Worm (Caenorhabditis elegans) whole organism, midembryonic: ENCODE results near the gene T22E5.6.

Source experiments
- T22C8.4 ChIP-seq: fragments of 200-800 bp; sonication (Bioruptor generic); IDR thresholded peaks from 2 replicates; pipeline ENCODE4 v1.3.6; 2022; ENCODE audit warnings: missing genetic modification characterization, missing compliant biosample characterization
- cog-1 ChIP-seq: sonication (generic microtip); optimal IDR thresholded peaks from 2 replicates; lab custom pipeline; 2016; ENCODE audit warnings: missing genetic modification characterization, missing compliant biosample characterization
- flt-1 ChIP-seq: fragments of 200-800 bp; sonication (Bioruptor generic); IDR thresholded peaks from 2 replicates; pipeline ENCODE4 v1.3.6; 2022; ENCODE audit warnings: missing genetic modification characterization, missing compliant biosample characterization
- klf-2 ChIP-seq: fragments of 200-800 bp; sonication (Bioruptor generic); conservative IDR thresholded peaks from 2 replicates; pipeline ENCODE4 v1.3.6; 2022; ENCODE audit warnings: missing genetic modification reagents, missing genetic modification characterization, missing compliant biosample characterization
- med-1 ChIP-seq: sonication (generic microtip); optimal IDR thresholded peaks from 2 replicates; lab custom pipeline; 2017; ENCODE audit warnings: missing genetic modification characterization, mild to moderate bottlenecking, missing compliant biosample characterization, antibody characterized with exemption, missing genetic modification reagents; ENCODE audit not compliant: insufficient read depth
- ref-1 ChIP-seq: fragments of 200-800 bp; sonication (Bioruptor generic); conservative IDR thresholded peaks from 2 replicates; pipeline ENCODE4 v1.3.6; 2022; ENCODE audit warnings: missing genetic modification reagents, missing genetic modification characterization, missing compliant biosample characterization
- tab-1 ChIP-seq: fragments of 200-800 bp; sonication (Bioruptor generic); IDR thresholded peaks from 2 replicates; pipeline ENCODE4 v1.3.6; 2022; ENCODE audit warnings: missing genetic modification characterization, missing compliant biosample characterization
- ztf-23 ChIP-seq: fragments of 200-800 bp; sonication (Bioruptor generic); IDR thresholded peaks from 2 replicates; pipeline ENCODE4 v1.3.6; 2022; ENCODE audit warnings: missing genetic modification reagents, missing genetic modification characterization, missing compliant biosample characterization
- ztf-29 ChIP-seq: fragments of 200-800 bp; sonication (Bioruptor generic); IDR thresholded peaks from 2 replicates; pipeline ENCODE4 v1.3.6; 2022; ENCODE audit warnings: missing genetic modification reagents, missing genetic modification characterization, missing compliant biosample characterization

DNA sequence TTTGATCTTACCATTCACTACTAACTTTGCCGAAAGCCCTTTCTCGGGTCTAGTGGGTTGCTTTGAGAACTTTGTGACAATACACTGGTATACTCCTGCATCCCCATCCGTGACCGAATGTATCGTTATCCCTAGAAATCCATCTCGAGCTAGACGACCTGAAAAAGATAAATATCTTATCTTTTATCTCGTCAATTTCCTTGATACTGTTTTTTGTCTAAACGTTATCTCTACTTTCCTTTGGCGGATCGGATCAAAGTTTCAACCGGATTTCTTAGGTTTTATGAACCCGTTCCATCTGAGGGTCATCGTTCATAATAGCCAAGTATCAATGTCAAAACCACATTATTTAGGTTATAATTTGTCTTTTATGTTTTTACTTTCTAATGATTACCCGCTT, 31.7 kb downstream of the T22E5.6 start:
- no peak for TF ChIP-seq tab-1
- TF ChIP-seq cog-1 (tag; lab: Kevin White, UChicago): no peak
- no peak for TF ChIP-seq flt-1 (GFP tag; lab: Robert Waterston, UW)
- TF ChIP-seq med-1 (GFP tag; lab: Kevin White, UChicago): no peak
- TF ChIP-seq ztf-29 (GFP tag; lab: Robert Waterston, UW): no peak
- no peak for TF ChIP-seq ztf-23
- TF ChIP-seq T22C8.4 (GFP tag; lab: Robert Waterston, UW): no peak
- no peak for TF ChIP-seq klf-2 (GFP tag; lab: Robert Waterston, UW)
- no peak for TF ChIP-seq ref-1 (GFP tag; lab: Robert Waterston, UW)
